Worm (Caenorhabditis elegans): ENCODE data around the gene T25B9.9.
A peak's percentile ranks its signal among the peaks of the same experiment; 100 is the strongest.

T25B9.9 gene

DNA sequence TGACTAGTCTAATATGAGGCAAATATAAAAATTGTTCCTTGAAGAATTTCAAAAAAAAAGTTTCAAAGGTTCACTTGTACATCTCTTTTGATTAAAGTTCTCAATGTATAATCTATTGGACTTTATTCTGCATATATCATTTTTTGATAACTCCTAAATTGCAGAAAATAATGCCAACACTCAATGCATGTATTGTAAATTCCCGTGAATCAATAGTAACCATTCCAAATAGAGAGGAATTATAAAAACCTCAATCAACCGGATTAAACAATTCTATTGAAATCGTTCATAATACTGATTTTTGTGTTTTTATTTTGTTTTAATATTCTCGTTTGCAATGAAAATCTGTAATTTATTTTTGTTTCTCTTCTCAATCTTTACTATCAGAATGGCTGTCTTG, 4.4 kb upstream of the T25B9.9 start, which contains the start of gene T25B9.12:
Gene T25B9.12 (plus strand): TSS at position 301 of the 400 bp plus-strand sequence.
- TF ChIP-seq F26F4.8 (GFP tag; conservative IDR thresholded peaks at IDR 0.05): no peak
- TF ChIP-seq Y75B8A.6 (GFP tag; IDR thresholded peaks at IDR 0.05): no peak
- TF ChIP-seq zip-11 (GFP tag; IDR thresholded peaks at IDR 0.05): no peak
- TF ChIP-seq snpc-1.2 (GFP tag; IDR thresholded peaks at IDR 0.05): no peak
- TF ChIP-seq ZK337.2 (GFP tag; IDR thresholded peaks at IDR 0.05): no peak
- no peak for TF ChIP-seq nhr-48 (tag; optimal IDR thresholded peaks at IDR 0.05)
- no peak for TF ChIP-seq duxl-1 (tag; optimal IDR thresholded peaks at IDR 0.05; ENCODE audit: poor library complexity)
- TF ChIP-seq dmd-6 (GFP tag; IDR thresholded peaks at IDR 0.05): no peak
- no peak for TF ChIP-seq dmd-8 (GFP tag; IDR thresholded peaks at IDR 0.05)
- no peak for TF ChIP-seq set-16 (GFP tag; IDR thresholded peaks at IDR 0.05)
- TF ChIP-seq jun-1 (tag; optimal IDR thresholded peaks at IDR 0.05): no peak
- TF ChIP-seq ceh-44 (GFP tag; IDR thresholded peaks at IDR 0.05): no peak
- TF ChIP-seq vab-7 (GFP tag; IDR thresholded peaks at IDR 0.05): no peak
- no peak for TF ChIP-seq mep-1 (tag; optimal IDR thresholded peaks at IDR 0.05)
- no peak for TF ChIP-seq nhr-25 (tag; optimal IDR thresholded peaks at IDR 0.05; ENCODE audit: borderline replicate concordance, insufficient read depth)
- TF ChIP-seq spr-3 (GFP tag; optimal IDR thresholded peaks at IDR 0.05): no peak
- TF ChIP-seq hif-1 (tag; optimal IDR thresholded peaks at IDR 0.05): no peak
- TF ChIP-seq daf-16 (GFP tag; optimal IDR thresholded peaks at IDR 0.05): no peak
- no peak for TF ChIP-seq daf-16 (tag; optimal IDR thresholded peaks at IDR 0.05)
- no peak for TF ChIP-seq Y105C5A.15 (GFP tag; IDR thresholded peaks at IDR 0.05)

DNA sequence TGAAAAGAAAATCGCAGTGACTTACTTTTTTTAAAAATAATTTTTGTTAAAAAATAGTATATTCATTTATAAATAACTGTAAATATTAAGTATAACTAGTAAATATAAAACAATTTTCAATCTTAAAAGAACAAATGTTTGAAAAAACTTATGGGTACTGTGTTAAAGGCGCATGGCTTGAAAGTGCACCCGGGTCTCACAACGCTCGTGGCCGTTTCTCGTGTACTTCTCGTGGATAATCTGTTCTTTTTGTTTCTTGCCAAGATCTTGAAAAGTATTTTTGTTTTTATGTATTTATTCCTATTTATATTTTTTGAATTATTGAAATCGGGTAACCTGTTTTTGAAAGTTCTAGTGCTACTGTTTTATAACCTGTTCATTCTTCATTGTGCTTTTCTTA, 3.4 kb upstream of the T25B9.9 start:
- TF ChIP-seq lin-29 (GFP tag; IDR thresholded peaks at IDR 0.05) (no peak), F49E8.2 (tag; optimal IDR thresholded peaks at IDR 0.05; ENCODE audit: borderline replicate concordance) (peak; percentile 16), mes-2 (tag; optimal IDR thresholded peaks at IDR 0.05; ENCODE audit: poor library complexity, severe bottlenecking) (peak; percentile 30), mxl-2 (GFP tag; conservative IDR thresholded peaks at IDR 0.05) (no peak), ztf-7 (tag; optimal IDR thresholded peaks at IDR 0.05) (no peak), nhr-77 (tag; optimal IDR thresholded peaks at IDR 0.05) (no peak), rbr-2 (tag; optimal IDR thresholded peaks at IDR 0.05) (no peak), fos-1 (tag; optimal IDR thresholded peaks at IDR 0.05) (no peak), zfp-2 (tag; optimal IDR thresholded peaks at IDR 0.05) (no peak), lin-39 (tag; optimal IDR thresholded peaks at IDR 0.05) (no peak), jun-1 (tag; optimal IDR thresholded peaks at IDR 0.05) (no peak), egl-43 (GFP tag; IDR thresholded peaks at IDR 0.05) (no peak), pha-4 (GFP tag; IDR thresholded peaks at IDR 0.05) (no peak), pha-4 (tag; optimal IDR thresholded peaks at IDR 0.05) (no peak), lin-15B (tag; optimal IDR thresholded peaks at IDR 0.05) (no peak), madf-5 (GFP tag; IDR thresholded peaks at IDR 0.05) (no peak), nhr-111 (GFP tag; optimal IDR thresholded peaks at IDR 0.05) (no peak), snpc-1.2 (GFP tag; IDR thresholded peaks at IDR 0.05) (peak; percentile 83), F44E2.7 (GFP tag; IDR thresholded peaks at IDR 0.05) (no peak), sdz-12 (GFP tag; optimal IDR thresholded peaks at IDR 0.05) (no peak), nhr-41 (GFP tag; IDR thresholded peaks at IDR 0.05) (no peak), unc-130 (GFP tag; optimal IDR thresholded peaks at IDR 0.05) (peak; percentile 32)
